Fruit fly (Drosophila melanogaster) whole organism, prepupa: ENCODE results near the gene CG14082.

Source experiments
- CG10631 ChIP-seq: fragments of 200-800 bp; sonication (Bioruptor generic); optimal IDR thresholded peaks from 2 replicates; lab custom pipeline; 2016; ENCODE audit warnings: missing biosample characterization, missing genetic modification characterization
- CG10669 ChIP-seq: fragments of 200-800 bp; sonication (Bioruptor generic); optimal IDR thresholded peaks from 3 replicates; lab custom pipeline; 2018; ENCODE audit warnings: missing biosample characterization, mild to moderate bottlenecking, missing genetic modification characterization, moderate library complexity
- CG11294 ChIP-seq: fragments of 200-800 bp; sonication (Bioruptor generic); IDR thresholded peaks from 2 replicates; pipeline ENCODE4 v1.3.6; 2022; ENCODE audit warnings: missing biosample characterization, missing genetic modification characterization
- CG11762 ChIP-seq: fragments of 200-800 bp; sonication (Bioruptor generic); optimal IDR thresholded peaks from 3 replicates; lab custom pipeline; 2016; ENCODE audit warnings: missing biosample characterization, missing genetic modification characterization; ENCODE audit not compliant: insufficient read depth
- CG11902 ChIP-seq: fragments of 200-800 bp; sonication (Bioruptor generic); optimal IDR thresholded peaks from 3 replicates; lab custom pipeline; 2016; ENCODE audit warnings: missing biosample characterization, missing genetic modification characterization
- CG15336 ChIP-seq: fragments of 200-800 bp; sonication (Bioruptor generic); IDR thresholded peaks from 2 replicates; pipeline ENCODE4 v1.3.6; 2022; ENCODE audit warnings: missing biosample characterization, missing genetic modification characterization
- CG1621 ChIP-seq: fragments of 200-800 bp; sonication (Bioruptor generic); optimal IDR thresholded peaks from 3 replicates; lab custom pipeline; 2018; ENCODE audit warnings: missing biosample characterization, mild to moderate bottlenecking, missing genetic modification characterization
- CG16779 ChIP-seq: fragments of 200-800 bp; sonication (Bioruptor generic); optimal IDR thresholded peaks from 3 replicates; lab custom pipeline; 2017; ENCODE audit warnings: missing biosample characterization, mild to moderate bottlenecking, missing genetic modification characterization
- CG3032 ChIP-seq: fragments of 200-800 bp; optimal IDR thresholded peaks from 2 replicates; lab custom pipeline; 2019; ENCODE audit warnings: missing biosample characterization, mild to moderate bottlenecking, missing genetic modification characterization, moderate library complexity
- CG31627 ChIP-seq: fragments of 200-800 bp; sonication (Bioruptor generic); optimal IDR thresholded peaks from 3 replicates; lab custom pipeline; 2016; ENCODE audit warnings: missing biosample characterization, missing genetic modification characterization
- CG34406 ChIP-seq: fragments of 200-800 bp; sonication (Bioruptor generic); optimal IDR thresholded peaks from 3 replicates; lab custom pipeline; 2016; ENCODE audit warnings: missing biosample characterization, missing genetic modification characterization
- CG3919 ChIP-seq: fragments of 200-800 bp; sonication (Bioruptor generic); optimal IDR thresholded peaks from 3 replicates; lab custom pipeline; 2016; ENCODE audit warnings: missing biosample characterization, missing genetic modification characterization
- CG4318 ChIP-seq: fragments of 200-800 bp; sonication (Bioruptor generic); optimal IDR thresholded peaks from 3 replicates; lab custom pipeline; 2017; ENCODE audit warnings: missing biosample characterization, mild to moderate bottlenecking, missing genetic modification characterization
- CG6163 ChIP-seq: fragments of 200-800 bp; sonication (Bioruptor generic); IDR thresholded peaks from 3 replicates; pipeline ENCODE4 v1.3.6; 2022; ENCODE audit warnings: missing biosample characterization, missing genetic modification characterization
- CG6276 ChIP-seq: fragments of 200-800 bp; sonication (Bioruptor generic); optimal IDR thresholded peaks from 2 replicates; lab custom pipeline; 2017; ENCODE audit warnings: missing biosample characterization, mild to moderate bottlenecking, missing genetic modification characterization
- CG6792 ChIP-seq: fragments of 200-800 bp; sonication (Bioruptor generic); optimal IDR thresholded peaks from 3 replicates; lab custom pipeline; 2016; ENCODE audit warnings: missing biosample characterization, missing genetic modification characterization
- CG6808 ChIP-seq: fragments of 200-800 bp; sonication (Bioruptor generic); optimal IDR thresholded peaks from 3 replicates; lab custom pipeline; 2017; ENCODE audit warnings: missing biosample characterization, missing genetic modification characterization, mild to moderate bottlenecking, moderate library complexity, missing genetic modification reagents
- CG7368 ChIP-seq: fragments of 200-800 bp; sonication (Bioruptor generic); optimal IDR thresholded peaks from 3 replicates; lab custom pipeline; 2016; ENCODE audit warnings: missing biosample characterization, missing genetic modification characterization
- CG8319 ChIP-seq: fragments of 200-800 bp; sonication (Bioruptor generic); optimal IDR thresholded peaks from 3 replicates; lab custom pipeline; 2016; ENCODE audit warnings: missing biosample characterization, missing genetic modification characterization
- CG8632 ChIP-seq: fragments of 200-800 bp; sonication (Bioruptor generic); optimal IDR thresholded peaks from 3 replicates; lab custom pipeline; 2016; ENCODE audit warnings: missing biosample characterization, missing genetic modification characterization
- CG9139 ChIP-seq: fragments of 200-800 bp; sonication (Bioruptor generic); optimal IDR thresholded peaks from 3 replicates; lab custom pipeline; 2017; ENCODE audit warnings: missing biosample characterization, mild to moderate bottlenecking, missing genetic modification characterization
- Eip78C ChIP-seq: fragments of 200-800 bp; sonication (Bioruptor generic); peaks from one replicate; lab custom pipeline; 2016; ENCODE audit warnings: missing biosample characterization, missing genetic modification characterization
- Eip93F ChIP-seq: fragments of 200-800 bp; sonication (Bioruptor generic); optimal IDR thresholded peaks from 2 replicates; lab custom pipeline; 2016; ENCODE audit warnings: missing biosample characterization, mild to moderate bottlenecking, missing genetic modification characterization
- Ets21C ChIP-seq: fragments of 200-800 bp; sonication (Bioruptor generic); optimal IDR thresholded peaks from 3 replicates; lab custom pipeline; 2016; ENCODE audit warnings: missing biosample characterization, missing genetic modification characterization
- Ets96B ChIP-seq: fragments of 200-800 bp; optimal IDR thresholded peaks from 2 replicates; lab custom pipeline; 2019; ENCODE audit warnings: missing biosample characterization, mild to moderate bottlenecking, missing genetic modification characterization, moderate library complexity
- Gug ChIP-seq: fragments of 200-800 bp; sonication (Bioruptor generic); IDR thresholded peaks from 2 replicates; pipeline ENCODE4 v1.3.6; 2022; ENCODE audit warnings: missing biosample characterization, missing genetic modification characterization
- Hr38 ChIP-seq: sonication (Bioruptor generic); optimal IDR thresholded peaks from 2 replicates; lab custom pipeline; 2016; ENCODE audit warnings: missing biosample characterization, missing genetic modification characterization
- Hr39 ChIP-seq: fragments of 200-800 bp; sonication (Bioruptor generic); optimal IDR thresholded peaks from 2 replicates; lab custom pipeline; 2016; ENCODE audit warnings: missing biosample characterization, missing genetic modification characterization
- Hr4 ChIP-seq: fragments of 200-800 bp; sonication (Bioruptor generic); optimal IDR thresholded peaks from 3 replicates; lab custom pipeline; 2016; ENCODE audit warnings: missing biosample characterization, missing genetic modification characterization
- Met ChIP-seq: fragments of 200-800 bp; sonication (Bioruptor generic); optimal IDR thresholded peaks from 3 replicates; lab custom pipeline; 2016; ENCODE audit warnings: missing biosample characterization, missing genetic modification characterization
- OdsH ChIP-seq: fragments of 200-800 bp; sonication (Bioruptor generic); optimal IDR thresholded peaks from 3 replicates; lab custom pipeline; 2016; ENCODE audit warnings: missing biosample characterization, missing genetic modification characterization
- Sox15 ChIP-seq: fragments of 200-800 bp; sonication (Bioruptor generic); optimal IDR thresholded peaks from 3 replicates; lab custom pipeline; 2016; ENCODE audit warnings: missing biosample characterization, missing genetic modification characterization
- achi ChIP-seq: fragments of 200-800 bp; sonication (Bioruptor generic); optimal IDR thresholded peaks from 3 replicates; lab custom pipeline; 2016; ENCODE audit warnings: missing biosample characterization, missing genetic modification characterization
- acj6 ChIP-seq: fragments of 200-800 bp; sonication (Bioruptor generic); optimal IDR thresholded peaks from 3 replicates; lab custom pipeline; 2016; ENCODE audit warnings: missing biosample characterization, missing genetic modification characterization
- cyc ChIP-seq: fragments of 200-800 bp; sonication (Bioruptor generic); optimal IDR thresholded peaks from 3 replicates; lab custom pipeline; 2016; ENCODE audit warnings: missing biosample characterization, missing genetic modification characterization
- dsx ChIP-seq: fragments of 200-800 bp; optimal IDR thresholded peaks from 3 replicates; lab custom pipeline; 2019; ENCODE audit warnings: missing biosample characterization, mild to moderate bottlenecking, missing genetic modification characterization, moderate library complexity; ENCODE audit not compliant: poor library complexity, severe bottlenecking
- eg ChIP-seq: fragments of 200-800 bp; sonication (Bioruptor generic); IDR thresholded peaks from 3 replicates; pipeline ENCODE4 v1.3.6; 2022; ENCODE audit warnings: missing biosample characterization, missing genetic modification characterization
- esn ChIP-seq: fragments of 200-800 bp; sonication (Bioruptor generic); optimal IDR thresholded peaks from 2 replicates; lab custom pipeline; 2016; ENCODE audit warnings: missing biosample characterization, mild to moderate bottlenecking, missing genetic modification characterization, moderate library complexity
- fd59A ChIP-seq: fragments of 200-800 bp; sonication (Bioruptor generic); optimal IDR thresholded peaks from 2 replicates; lab custom pipeline; 2017; ENCODE audit warnings: missing biosample characterization, mild to moderate bottlenecking, missing genetic modification characterization, missing genetic modification reagents
- fd85E ChIP-seq: fragments of 200-800 bp; sonication (Bioruptor generic); optimal IDR thresholded peaks from 3 replicates; lab custom pipeline; 2016; ENCODE audit warnings: missing biosample characterization, missing genetic modification characterization
- fkh ChIP-seq: fragments of 200-800 bp; sonication (Bioruptor generic); optimal IDR thresholded peaks from 3 replicates; lab custom pipeline; 2017; ENCODE audit warnings: missing biosample characterization, mild to moderate bottlenecking, missing genetic modification characterization, moderate library complexity
- lz ChIP-seq: fragments of 200-800 bp; sonication (Bioruptor generic); optimal IDR thresholded peaks from 3 replicates; lab custom pipeline; 2016; ENCODE audit warnings: missing biosample characterization, missing genetic modification characterization
- net ChIP-seq: fragments of 200-800 bp; sonication (Bioruptor generic); optimal IDR thresholded peaks from 3 replicates; lab custom pipeline; 2016; ENCODE audit warnings: missing biosample characterization, missing genetic modification characterization
- pdm3 ChIP-seq: fragments of 200-800 bp; sonication (Bioruptor generic); optimal IDR thresholded peaks from 3 replicates; lab custom pipeline; 2016; ENCODE audit warnings: missing biosample characterization, missing genetic modification characterization
- salr ChIP-seq, 2 experiments: fragments of 200-800 bp; sonication (Bioruptor generic); optimal IDR thresholded peaks; 3 replicates each; lab custom pipeline; 2016 to 2018; ENCODE audit warnings: missing biosample characterization in 2 of 2, missing genetic modification characterization in 2 of 2, mild to moderate bottlenecking in 1 of 2
- spab ChIP-seq: fragments of 200-800 bp; sonication (Bioruptor generic); optimal IDR thresholded peaks from 2 replicates; lab custom pipeline; 2017; ENCODE audit warnings: missing biosample characterization, mild to moderate bottlenecking, missing genetic modification characterization, missing genetic modification reagents
- ss ChIP-seq, 2 experiments: fragments of 200-800 bp; sonication (Bioruptor generic); optimal IDR thresholded peaks; 2 replicates in 1 of 2; 3 replicates in 1 of 2; lab custom pipeline; 2017 to 2018; ENCODE audit warnings: mild to moderate bottlenecking in 2 of 2, missing biosample characterization in 2 of 2, missing genetic modification characterization in 2 of 2, moderate library complexity in 1 of 2
- svp ChIP-seq: fragments of 200-800 bp; sonication (Bioruptor generic); peaks from one replicate; lab custom pipeline; 2016; ENCODE audit warnings: missing biosample characterization, missing genetic modification characterization
- topi ChIP-seq: fragments of 200-800 bp; sonication (Bioruptor generic); optimal IDR thresholded peaks from 3 replicates; lab custom pipeline; 2016; ENCODE audit warnings: missing biosample characterization, missing genetic modification characterization
- vri ChIP-seq: fragments of 200-800 bp; sonication (Bioruptor generic); optimal IDR thresholded peaks from 3 replicates; lab custom pipeline; 2016; ENCODE audit warnings: missing biosample characterization, mild to moderate bottlenecking, missing genetic modification characterization

The CG14082 gene

dm6 chr3L:19079798-19080691 lies 58.7 kb downstream of the CG14082 start:
- peak; percentile 94 for TF ChIP-seq Eip78C (GFP tag; lab: Kevin White, UChicago)
- TF ChIP-seq Ets21C (GFP tag; lab: Kevin White, UChicago), result peak; percentile 59
- TF ChIP-seq Hr38 (GFP tag; lab: Kevin White, UChicago), result no peak
- no peak for TF ChIP-seq CG1621 (tag; lab: Kevin White, UChicago)
- TF ChIP-seq CG9139 (GFP tag; lab: Kevin White, UChicago), result peak; percentile 4
- no peak for TF ChIP-seq CG11294 (GFP tag; lab: Robert Waterston, UW)
- peak; percentile 69 for TF ChIP-seq CG10669 (GFP tag; lab: Kevin White, UChicago)
- peak; percentile 83 for TF ChIP-seq Met
- TF ChIP-seq CG10631 (GFP tag; lab: Kevin White, UChicago), result peak; percentile 83
- TF ChIP-seq spab (GFP tag; lab: Kevin White, UChicago), result peak; percentile 65
- TF ChIP-seq topi, result peak; percentile 84
- peak; percentile 78 for TF ChIP-seq CG31627 (GFP tag; lab: Kevin White, UChicago)
- peak; percentile 88 for TF ChIP-seq esn
- TF ChIP-seq Hr39 (GFP tag; lab: Kevin White, UChicago), result peak; percentile 78
- peak; percentile 72 for TF ChIP-seq CG11902 (GFP tag; lab: Kevin White, UChicago)
- peak; percentile 73 for TF ChIP-seq cyc (GFP tag; lab: Kevin White, UChicago)
- TF ChIP-seq CG8319 (GFP tag; lab: Kevin White, UChicago), result peak; percentile 56
- peak; percentile 49; the same call in 1 of the 3 replicates for TF ChIP-seq CG6163
- TF ChIP-seq vri, result no peak
- peak; percentile 65 for TF ChIP-seq Ets96B (tag; lab: Kevin White, UChicago)
- peak; percentile 67 for TF ChIP-seq fkh (GFP tag; lab: Kevin White, UChicago)
- peak; percentile 84 for TF ChIP-seq lz (GFP tag; lab: Kevin White, UChicago)
- peak; percentile 82 for TF ChIP-seq pdm3 (GFP tag; lab: Kevin White, UChicago)
- peak; percentile 72 for TF ChIP-seq fd59A (GFP tag; lab: Kevin White, UChicago)
- TF ChIP-seq CG34406, result peak; percentile 81
- TF ChIP-seq CG6276, result peak; percentile 79
- TF ChIP-seq eg (GFP tag; lab: Robert Waterston, UW), result 0 out of 3 replicates have a peak, but pooled peaks have one; percentile 23
- peak; percentile 55 for TF ChIP-seq CG15336 (GFP tag; lab: Robert Waterston, UW)
- TF ChIP-seq CG6808, result peak; percentile 72
- TF ChIP-seq acj6, result peak; percentile 73
- TF ChIP-seq Gug, result no peak
- peak; percentile 78 for TF ChIP-seq Sox15
- TF ChIP-seq OdsH (GFP tag; lab: Kevin White, UChicago), result peak; percentile 78
- peak; percentile 8 to 74 for TF ChIP-seq ss (GFP tag; optimal IDR thresholded peaks at IDR 0.05; lab: Kevin White, UChicago)
- peak; percentile 74 for TF ChIP-seq net (GFP tag; lab: Kevin White, UChicago)
- peak in 1 of 2 experiments; percentile 79 for TF ChIP-seq salr (GFP tag; optimal IDR thresholded peaks at IDR 0.05; lab: Kevin White, UChicago)
- peak; percentile 77 for TF ChIP-seq CG3919 (GFP tag; lab: Kevin White, UChicago)
- TF ChIP-seq achi (GFP tag; lab: Kevin White, UChicago), result peak; percentile 74
- TF ChIP-seq CG7368 (GFP tag; lab: Kevin White, UChicago), result peak; percentile 61
- peak; percentile 76 for TF ChIP-seq CG8632 (GFP tag; lab: Kevin White, UChicago)
- peak; percentile 78 for TF ChIP-seq dsx (GFP tag; lab: Kevin White, UChicago)
- peak; percentile 39 for TF ChIP-seq fd85E (GFP tag; lab: Kevin White, UChicago)
- TF ChIP-seq svp, result peak; percentile 94
- TF ChIP-seq CG16779 (tag; lab: Kevin White, UChicago), result peak; percentile 57
- no peak for TF ChIP-seq Eip93F
- peak; percentile 53 for TF ChIP-seq CG3032
- peak; percentile 86 for TF ChIP-seq Hr4 (GFP tag; lab: Kevin White, UChicago)
- peak; percentile 79 for TF ChIP-seq CG4318 (GFP tag; lab: Kevin White, UChicago)
- TF ChIP-seq CG11762, result peak; percentile 54
- TF ChIP-seq CG6792 (GFP tag; lab: Kevin White, UChicago), result peak; percentile 68
